Fruit fly (Drosophila melanogaster): Measurements from ENCODE around the gene CG7202.

CG7202 gene

DNA sequence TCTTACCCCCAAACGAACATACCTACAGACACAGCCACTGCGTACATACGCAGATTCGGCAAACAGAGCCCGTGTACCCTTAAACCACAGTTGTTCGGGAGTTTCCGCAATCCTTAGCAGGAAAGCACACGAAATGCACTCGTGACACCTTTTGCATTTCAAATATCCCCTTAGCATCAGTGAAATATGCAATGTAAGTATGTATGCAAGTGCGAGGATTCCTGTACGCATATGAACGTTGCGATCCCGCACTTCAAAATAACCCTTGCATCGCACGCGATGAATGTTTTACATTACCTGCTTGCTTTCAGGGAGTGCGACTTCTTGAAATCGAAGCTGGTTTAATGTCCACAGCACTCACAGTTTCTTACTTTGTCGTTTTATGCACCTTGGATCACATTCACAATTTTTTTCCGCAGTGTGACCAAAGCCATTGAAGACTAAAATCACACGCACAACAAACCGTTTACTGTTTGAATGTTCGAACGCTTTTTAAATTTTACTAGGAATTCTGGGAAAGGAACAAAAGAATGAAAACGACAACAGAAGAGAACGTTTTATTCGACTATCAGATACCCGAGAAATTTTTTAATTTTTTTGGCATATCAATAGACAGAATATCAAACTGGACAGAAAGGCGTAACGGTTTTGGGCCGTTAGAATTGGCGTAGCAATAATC lies 40.8 kb upstream of the CG7202 start, which contains the start of gene Mkrn1 (continued):
- TF ChIP-seq hth (optimal IDR thresholded peaks at IDR 0.05) = no peak
- no peak for TF ChIP-seq Hsf (GFP tag; optimal IDR thresholded peaks at IDR 0.05)
- TF ChIP-seq MTF-1 (GFP tag; optimal IDR thresholded peaks at IDR 0.05; ENCODE audit: borderline replicate concordance) = no peak
- no peak for TF ChIP-seq TFAM (GFP tag; optimal IDR thresholded peaks at IDR 0.05)
- TF ChIP-seq CG15601 (tag; optimal IDR thresholded peaks at IDR 0.05) = no peak
- TF ChIP-seq CG7372 (GFP tag; IDR thresholded peaks at IDR 0.05) = no peak
- peak; percentile 84 for TF ChIP-seq Bgb (GFP tag; IDR thresholded peaks at IDR 0.05; ENCODE audit: partially characterized antibody)
- TF ChIP-seq exex (tag; optimal IDR thresholded peaks at IDR 0.05) = no peak
- TF ChIP-seq ERR (GFP tag; optimal IDR thresholded peaks at IDR 0.05) = no peak
- TF ChIP-seq Fer1 (GFP tag; optimal IDR thresholded peaks at IDR 0.05) = no peak
- no peak for TF ChIP-seq Lim3 (GFP tag; IDR thresholded peaks at IDR 0.05)
- no peak for TF ChIP-seq CG15479 (GFP tag; optimal IDR thresholded peaks at IDR 0.05)
- TF ChIP-seq Kr (GFP tag; optimal IDR thresholded peaks at IDR 0.05) = no peak
- no peak for TF ChIP-seq Nf-YC (tag; optimal IDR thresholded peaks at IDR 0.05)
- TF ChIP-seq Blimp-1 (GFP tag; optimal IDR thresholded peaks at IDR 0.05) = no peak
- no peak for TF ChIP-seq CG2875 (GFP tag; optimal IDR thresholded peaks at IDR 0.05)
- no peak for TF ChIP-seq ken (GFP tag; IDR thresholded peaks at IDR 0.05)
- TF ChIP-seq Fer2 (tag; optimal IDR thresholded peaks at IDR 0.05) = no peak
- TF ChIP-seq aop (GFP tag; IDR thresholded peaks at IDR 0.05) = no peak
- TF ChIP-seq CG12769 (tag; optimal IDR thresholded peaks at IDR 0.05) = no peak
- no peak for TF ChIP-seq CG31441 (GFP tag; IDR thresholded peaks at IDR 0.05)
- TF ChIP-seq stwl (tag; optimal IDR thresholded peaks at IDR 0.05) = peak; percentile 78
- TF ChIP-seq knrl (GFP tag; IDR thresholded peaks at IDR 0.05; ENCODE audit: partially characterized antibody) = peak; percentile 58; the same call in 2 of the 3 replicates
- TF ChIP-seq ro (GFP tag; IDR thresholded peaks at IDR 0.05) = no peak
- no peak for TF ChIP-seq CG2199 (GFP tag; IDR thresholded peaks at IDR 0.05)
- no peak for TF ChIP-seq CG12942 (GFP tag; optimal IDR thresholded peaks at IDR 0.05)
- TF ChIP-seq Atf6 (GFP tag; IDR thresholded peaks at IDR 0.05) = no peak
- TF ChIP-seq crc (GFP tag; optimal IDR thresholded peaks at IDR 0.05) = no peak
- TF ChIP-seq CG17361 (GFP tag; IDR thresholded peaks at IDR 0.05) = no peak; the same call in 2 of the 3 replicates
- TF ChIP-seq CG13894 (tag; optimal IDR thresholded peaks at IDR 0.05) = no peak
- peak; percentile 70 for TF ChIP-seq CG13287 (GFP tag; IDR thresholded peaks at IDR 0.05; ENCODE audit: partially characterized antibody)
- TF ChIP-seq HLH3B (GFP tag; IDR thresholded peaks at IDR 0.05) = no peak
- TF ChIP-seq Rfx (GFP tag; IDR thresholded peaks at IDR 0.05) = no peak
- no peak for TF ChIP-seq zf30C (GFP tag; optimal IDR thresholded peaks at IDR 0.05)
- peak; percentile 63; the same call in 3 of the 4 replicates for TF ChIP-seq Dll (GFP tag; IDR thresholded peaks at IDR 0.05; ENCODE audit: partially characterized antibody)
- no peak for TF ChIP-seq Vsx1 (GFP tag; optimal IDR thresholded peaks at IDR 0.05)
- no peak for TF ChIP-seq bab2 (GFP tag; optimal IDR thresholded peaks at IDR 0.05)
- TF ChIP-seq mirr (GFP tag; optimal IDR thresholded peaks at IDR 0.05) = no peak
- no peak for TF ChIP-seq CkIIα-i1 (GFP tag; IDR thresholded peaks at IDR 0.05)
- no peak for TF ChIP-seq CG13775 (GFP tag; optimal IDR thresholded peaks at IDR 0.05)
- no peak for TF ChIP-seq CG33557 (GFP tag; optimal IDR thresholded peaks at IDR 0.05)
- TF ChIP-seq al (GFP tag; IDR thresholded peaks at IDR 0.05) = no peak
- TF ChIP-seq CG12659 (GFP tag; optimal IDR thresholded peaks at IDR 0.05) = peak; percentile 35
- TF ChIP-seq Drgx (GFP tag; IDR thresholded peaks at IDR 0.05) = no peak
- TF ChIP-seq CG10654 (GFP tag; optimal IDR thresholded peaks at IDR 0.05) = no peak
- no peak for TF ChIP-seq BtbVII (GFP tag; optimal IDR thresholded peaks at IDR 0.05)
- peak; percentile 67 for TF ChIP-seq D (optimal IDR thresholded peaks at IDR 0.05)
- TF ChIP-seq D (GFP tag; optimal IDR thresholded peaks at IDR 0.05) = no peak
- TF ChIP-seq croc (GFP tag; conservative IDR thresholded peaks at IDR 0.05) = no peak
- TF ChIP-seq Dfd (GFP tag; optimal IDR thresholded peaks at IDR 0.05) = no peak
- no peak for TF ChIP-seq sim (GFP tag; IDR thresholded peaks at IDR 0.05)
